Worm (Caenorhabditis elegans) whole organism, L4 larva: ENCODE results near the gene B0250.18.
A peak's percentile ranks its signal among the peaks of the same experiment; 100 is the strongest.

Source experiments
- F10B5.3 ChIP-seq: sonication (generic microtip); optimal IDR thresholded peaks from 2 replicates; lab custom pipeline; 2016; ENCODE audit warnings: mild to moderate bottlenecking, missing genetic modification characterization, missing compliant biosample characterization
- F26F4.8 ChIP-seq: fragments of 200-800 bp; sonication (Bioruptor generic); conservative IDR thresholded peaks from 2 replicates; pipeline ENCODE4 v1.3.6; 2022; ENCODE audit warnings: missing genetic modification characterization, missing compliant biosample characterization
- Y48G9A.11 ChIP-seq: fragments of 200-800 bp; sonication (Bioruptor generic); IDR thresholded peaks from 2 replicates; pipeline ENCODE4 v1.3.6; 2022; ENCODE audit warnings: missing genetic modification reagents, missing genetic modification characterization, missing compliant biosample characterization
- Y5F2A.4 ChIP-seq: fragments of 200-800 bp; sonication (Bioruptor generic); optimal IDR thresholded peaks from 2 replicates; lab custom pipeline; 2018; ENCODE audit warnings: mild to moderate bottlenecking, missing genetic modification characterization, missing compliant biosample characterization
- ceh-20 ChIP-seq: fragments of 200-800 bp; sonication (Bioruptor generic); IDR thresholded peaks from 2 replicates; pipeline ENCODE4 v1.3.6; 2022; ENCODE audit warnings: missing genetic modification reagents, missing genetic modification characterization, missing compliant biosample characterization
- ceh-28 ChIP-seq: fragments of 150-350 bp; optimal IDR thresholded peaks from 2 replicates; lab custom pipeline; 2014; ENCODE audit warnings: missing biosample characterization, missing genetic modification reagents, missing genetic modification characterization
- ceh-82 ChIP-seq: sonication (generic microtip); optimal IDR thresholded peaks from 2 replicates; lab custom pipeline; 2017; ENCODE audit warnings: missing biosample characterization, missing genetic modification characterization
- daf-16 ChIP-seq, 3 experiments: sonication (generic microtip); optimal IDR thresholded peaks; 2 replicates each; lab custom pipeline; 2016 to 2017; ENCODE audit warnings: missing genetic modification characterization in 3 of 3, missing genetic modification reagents in 3 of 3, mild to moderate bottlenecking in 2 of 3, missing compliant biosample characterization in 2 of 3, missing biosample characterization in 1 of 3, moderate library complexity in 1 of 3
- dmd-9 ChIP-seq: fragments of 200-800 bp; sonication (Bioruptor generic); IDR thresholded peaks from 2 replicates; pipeline ENCODE4 v1.3.6; 2022; ENCODE audit warnings: missing genetic modification reagents, missing genetic modification characterization, missing compliant biosample characterization
- dpl-1 ChIP-seq: fragments of 150-350 bp; optimal IDR thresholded peaks from 2 replicates; lab custom pipeline; 2014; ENCODE audit warnings: missing biosample characterization, missing genetic modification reagents, missing genetic modification characterization
- dve-1 ChIP-seq: sonication (generic microtip); optimal IDR thresholded peaks from 2 replicates; lab custom pipeline; 2017; ENCODE audit warnings: antibody characterized with exemption, mild to moderate bottlenecking, missing genetic modification characterization, missing compliant biosample characterization; ENCODE audit not compliant: insufficient read depth
- egl-27 ChIP-seq: sonication (generic microtip); optimal IDR thresholded peaks from 3 replicates; lab custom pipeline; 2017; ENCODE audit warnings: missing biosample characterization, missing genetic modification reagents, missing genetic modification characterization
- hif-1 ChIP-seq, 2 experiments: sonication (generic microtip); optimal IDR thresholded peaks; 2 replicates each; lab custom pipeline; 2016 to 2017; ENCODE audit warnings: missing compliant biosample characterization in 2 of 2, missing genetic modification characterization in 2 of 2, missing genetic modification reagents in 2 of 2, missing genotype in 2 of 2, mild to moderate bottlenecking in 1 of 2
- hlh-11 ChIP-seq: fragments of 200-800 bp; sonication (Bioruptor generic); optimal IDR thresholded peaks from 2 replicates; lab custom pipeline; 2018; ENCODE audit warnings: mild to moderate bottlenecking, missing genetic modification characterization, missing compliant biosample characterization
- hlh-30 ChIP-seq: sonication (generic microtip); optimal IDR thresholded peaks from 2 replicates; lab custom pipeline; 2017; ENCODE audit warnings: antibody characterized with exemption, mild to moderate bottlenecking, missing genetic modification characterization, missing compliant biosample characterization; ENCODE audit not compliant: insufficient read depth
- hmg-1.1 ChIP-seq: fragments of 200-800 bp; sonication (Bioruptor generic); IDR thresholded peaks from 2 replicates; pipeline ENCODE4 v1.3.6; 2022; ENCODE audit warnings: missing genetic modification reagents, missing genetic modification characterization, missing compliant biosample characterization
- lim-7 ChIP-seq: fragments of 200-800 bp; sonication (Bioruptor generic); IDR thresholded peaks from 2 replicates; pipeline ENCODE4 v1.3.6; 2022; ENCODE audit warnings: missing genetic modification characterization, missing compliant biosample characterization
- lin-15B ChIP-seq: fragments of 150-350 bp; sonication (generic microtip); optimal IDR thresholded peaks from 3 replicates; lab custom pipeline; 2014; ENCODE audit warnings: missing biosample characterization, missing genetic modification characterization
- lin-39 ChIP-seq: fragments of 150-350 bp; optimal IDR thresholded peaks from 2 replicates; lab custom pipeline; 2014; ENCODE audit warnings: missing biosample characterization, missing genetic modification reagents, missing genetic modification characterization
- lir-3 ChIP-seq: sonication (generic microtip); optimal IDR thresholded peaks from 2 replicates; lab custom pipeline; 2016; ENCODE audit warnings: mild to moderate bottlenecking, missing genetic modification characterization, missing compliant biosample characterization
- lsy-2 ChIP-seq, 2 experiments: fragments of 150-350 bp in 1 of 2; sonication (generic microtip) in 1 of 2; optimal IDR thresholded peaks; 2 replicates each; lab custom pipeline; 2014 to 2017; ENCODE audit warnings: missing biosample characterization in 2 of 2, missing genetic modification characterization in 2 of 2
- madf-5 ChIP-seq, 2 experiments: fragments of 200-800 bp; sonication (Bioruptor generic); IDR thresholded peaks; 2 replicates each; pipeline ENCODE4 v1.3.6; 2022; ENCODE audit warnings: missing compliant biosample characterization in 2 of 2, missing genetic modification characterization in 2 of 2
- mdl-1 ChIP-seq, 2 experiments: fragments of 150-350 bp in 1 of 2; sonication (generic microtip) in 1 of 2; optimal IDR thresholded peaks; 2 replicates each; lab custom pipeline; 2014 to 2017; ENCODE audit warnings: missing biosample characterization in 2 of 2, missing genetic modification characterization in 2 of 2
- mes-2 ChIP-seq: sonication (generic microtip); optimal IDR thresholded peaks from 2 replicates; lab custom pipeline; 2016; ENCODE audit warnings: missing genotype, mild to moderate bottlenecking, missing genetic modification characterization, missing compliant biosample characterization; ENCODE audit not compliant: poor library complexity, severe bottlenecking
- mxl-2 ChIP-seq: fragments of 200-800 bp; sonication (Bioruptor generic); conservative IDR thresholded peaks from 2 replicates; pipeline ENCODE4 v1.3.6; 2022; ENCODE audit warnings: missing genetic modification reagents, missing genetic modification characterization, missing compliant biosample characterization
- nhr-10 ChIP-seq: fragments of 150-350 bp; optimal IDR thresholded peaks from 2 replicates; lab custom pipeline; 2014; ENCODE audit warnings: missing biosample characterization, missing genetic modification characterization
- nhr-11 ChIP-seq: fragments of 150-350 bp; optimal IDR thresholded peaks from 2 replicates; lab custom pipeline; 2014; ENCODE audit warnings: missing biosample characterization, missing genetic modification characterization
- nhr-111 ChIP-seq: fragments of 200-800 bp; sonication (Bioruptor generic); optimal IDR thresholded peaks from 2 replicates; lab custom pipeline; 2018; ENCODE audit warnings: mild to moderate bottlenecking, missing genetic modification characterization, missing compliant biosample characterization
- nhr-25 ChIP-seq: sonication (generic microtip); optimal IDR thresholded peaks from 2 replicates; lab custom pipeline; 2017; ENCODE audit warnings: missing genetic modification characterization, mild to moderate bottlenecking, missing compliant biosample characterization, antibody characterized with exemption, moderate library complexity, borderline replicate concordance; ENCODE audit not compliant: insufficient read depth
- nhr-28 ChIP-seq: fragments of 150-350 bp; optimal IDR thresholded peaks from 2 replicates; lab custom pipeline; 2014; ENCODE audit warnings: missing biosample characterization, missing genetic modification characterization
- nhr-48 ChIP-seq: sonication (generic microtip); optimal IDR thresholded peaks from 2 replicates; lab custom pipeline; 2016; ENCODE audit warnings: mild to moderate bottlenecking, missing genetic modification characterization, missing compliant biosample characterization
- nhr-76 ChIP-seq: fragments of 150-350 bp; optimal IDR thresholded peaks from 2 replicates; lab custom pipeline; 2014; ENCODE audit warnings: missing biosample characterization, missing genetic modification characterization
- nhr-77 ChIP-seq: fragments of 150-350 bp; optimal IDR thresholded peaks from 2 replicates; lab custom pipeline; 2014; ENCODE audit warnings: missing biosample characterization, missing genetic modification characterization
- php-3 ChIP-seq: fragments of 200-800 bp; sonication (Bioruptor generic); IDR thresholded peaks from 2 replicates; pipeline ENCODE4 v1.3.6; 2022; ENCODE audit warnings: missing genetic modification reagents, missing genetic modification characterization, missing compliant biosample characterization
- pqm-1 ChIP-seq: sonication (generic microtip); optimal IDR thresholded peaks from 2 replicates; lab custom pipeline; 2017; ENCODE audit warnings: missing biosample characterization, missing genetic modification characterization
- saeg-2 ChIP-seq: fragments of 200-800 bp; sonication (Bioruptor generic); IDR thresholded peaks from 2 replicates; pipeline ENCODE4 v1.3.6; 2022; ENCODE audit warnings: missing genetic modification reagents, missing genetic modification characterization, missing compliant biosample characterization
- skn-1 ChIP-seq: fragments of 150-350 bp; optimal IDR thresholded peaks from 2 replicates; lab custom pipeline; 2014; ENCODE audit warnings: missing biosample characterization, missing genetic modification characterization
- snpc-1.2 ChIP-seq: fragments of 200-800 bp; sonication (Bioruptor generic); IDR thresholded peaks from 2 replicates; pipeline ENCODE4 v1.3.6; 2022; ENCODE audit warnings: missing genetic modification reagents, missing genetic modification characterization, missing compliant biosample characterization
- tra-1 ChIP-seq: fragments of 200-800 bp; sonication (Bioruptor generic); IDR thresholded peaks from 2 replicates; pipeline ENCODE4 v1.3.6; 2022; ENCODE audit warnings: missing genetic modification reagents, missing genetic modification characterization, missing compliant biosample characterization
- unc-130 ChIP-seq: sonication (generic microtip); optimal IDR thresholded peaks from 2 replicates; lab custom pipeline; 2016; ENCODE audit warnings: missing genetic modification reagents, missing genetic modification characterization, missing compliant biosample characterization
- unc-39 ChIP-seq: sonication (generic microtip); optimal IDR thresholded peaks from 2 replicates; lab custom pipeline; 2017; ENCODE audit warnings: missing biosample characterization, missing genetic modification characterization
- zfp-2 ChIP-seq: sonication (generic microtip); optimal IDR thresholded peaks from 2 replicates; lab custom pipeline; 2016; ENCODE audit warnings: mild to moderate bottlenecking, missing genetic modification characterization, missing compliant biosample characterization
- zfp-3 ChIP-seq: fragments of 200-800 bp; sonication (Bioruptor generic); conservative IDR thresholded peaks from 2 replicates; pipeline ENCODE4 v1.3.6; 2022; ENCODE audit warnings: missing genetic modification reagents, missing genetic modification characterization, missing compliant biosample characterization
- zip-11 ChIP-seq: fragments of 200-800 bp; sonication (Bioruptor generic); IDR thresholded peaks from 2 replicates; pipeline ENCODE4 v1.3.6; 2022; ENCODE audit warnings: missing genetic modification characterization, missing compliant biosample characterization

B0250.18 gene

ce11 chrV:20423428-20423827, 37.3 kb downstream of the B0250.18 start (continued):
- no peak for TF ChIP-seq dpl-1 (GFP tag; lab: Kevin White, UChicago)
- TF ChIP-seq php-3 (GFP tag; lab: Robert Waterston, UW), result no peak
- TF ChIP-seq ceh-28, result no peak
- TF ChIP-seq tra-1 (GFP tag; lab: Robert Waterston, UW), result no peak
- TF ChIP-seq skn-1, result no peak
- TF ChIP-seq dve-1 (tag; lab: Kevin White, UChicago), result peak; percentile 36
- TF ChIP-seq ceh-82 (tag; lab: Kevin White, UChicago), result no peak
- TF ChIP-seq nhr-10, result no peak
- peak; percentile 52 for TF ChIP-seq hlh-11
- no peak for TF ChIP-seq pqm-1 (tag; lab: Kevin White, UChicago)
- TF ChIP-seq lim-7 (GFP tag; lab: Robert Waterston, UW), result no peak
- TF ChIP-seq hlh-30 (tag; lab: Kevin White, UChicago), result peak; percentile 30
- peak; percentile 53 for TF ChIP-seq nhr-28 (tag; lab: Kevin White, UChicago)
- no peak for TF ChIP-seq saeg-2 (GFP tag; lab: Robert Waterston, UW)
- no peak for TF ChIP-seq nhr-111
- TF ChIP-seq, all 104 proteins: peak for 7

DNA sequence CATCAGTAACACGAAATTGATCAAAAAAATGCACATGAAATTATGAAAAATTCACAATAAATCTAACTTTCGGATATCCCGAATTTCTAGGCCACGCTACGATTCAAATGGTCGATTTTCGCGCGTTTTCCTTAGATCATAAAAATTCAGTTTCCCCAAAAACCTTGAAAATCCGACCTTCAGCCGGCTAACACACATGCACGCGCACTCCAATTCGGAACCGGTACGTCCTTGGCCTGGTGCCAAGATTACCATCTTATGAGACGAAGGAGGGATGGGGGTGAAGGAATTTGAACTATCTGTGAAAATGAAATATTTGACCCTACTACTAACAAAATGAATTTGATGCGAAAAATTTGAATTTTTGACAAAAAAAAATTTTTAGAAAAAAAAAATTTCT, 38.0 kb downstream of the B0250.18 start:
- TF ChIP-seq ceh-20 (GFP tag; lab: Robert Waterston, UW) (no peak), nhr-25 (tag; lab: Kevin White, UChicago) (peak; percentile 89), egl-27 (tag; lab: Kevin White, UChicago) (no peak)

- TF ChIP-seq daf-16 (GFP tag; optimal IDR thresholded peaks at IDR 0.05; lab: Kevin White, UChicago) (no peak), daf-16 (tag; optimal IDR thresholded peaks at IDR 0.05; lab: Kevin White, UChicago) (peak; percentile 16), mdl-1 (tag; optimal IDR thresholded peaks at IDR 0.05; lab: Kevin White, UChicago) (peak in 1 of 2 experiments; percentile 11), tra-1 (GFP tag; lab: Robert Waterston, UW) (no peak), hif-1 (tag; optimal IDR thresholded peaks at IDR 0.05; lab: Kevin White, UChicago) (peak in 1 of 2 experiments; percentile 17), hlh-30 (tag; lab: Kevin White, UChicago) (peak; percentile 94)
These were observed 41.1 kb downstream of the B0250.18 start for ce11 chrV:20419643-20420042.

- TF ChIP-seq snpc-1.2 (GFP tag; lab: Robert Waterston, UW) (no peak), mxl-2 (GFP tag; lab: Robert Waterston, UW) (no peak; the same call in 1 of the 2 replicates), lin-15B (tag; lab: Kevin White, UChicago) (no peak), unc-130 (GFP tag; lab: Kevin White, UChicago) (no peak), zfp-3 (GFP tag; lab: Robert Waterston, UW) (no peak), nhr-76 (tag; lab: Kevin White, UChicago) (no peak), dmd-9 (GFP tag; lab: Robert Waterston, UW) (no peak), zip-11 (GFP tag; lab: Robert Waterston, UW) (no peak), unc-39 (tag; lab: Kevin White, UChicago) (no peak), hmg-1.1 (0 out of 2 replicates have a peak, but pooled peaks have one; percentile 36), lir-3 (no peak), zfp-2 (tag; lab: Kevin White, UChicago) (no peak), hif-1 (tag; optimal IDR thresholded peaks at IDR 0.05; lab: Kevin White, UChicago) (peak in 1 of 2 experiments; percentile 72), mes-2 (tag; lab: Kevin White, UChicago) (peak; percentile 39), nhr-77 (tag; lab: Kevin White, UChicago) (peak; percentile 90), Y5F2A.4 (GFP tag; lab: Kevin White, UChicago) (no peak), ceh-82 (tag; lab: Kevin White, UChicago) (no peak), Y48G9A.11 (no peak), nhr-28 (tag; lab: Kevin White, UChicago) (peak; percentile 84), nhr-48 (tag; lab: Kevin White, UChicago) (peak; percentile 75), nhr-25 (tag; lab: Kevin White, UChicago) (no peak), F26F4.8 (GFP tag; lab: Robert Waterston, UW) (no peak), lim-7 (GFP tag; lab: Robert Waterston, UW) (no peak), nhr-111 (no peak), F10B5.3 (tag; lab: Kevin White, UChicago) (no peak), lin-39 (tag; lab: Kevin White, UChicago) (no peak), madf-5 (GFP tag; IDR thresholded peaks at IDR 0.05; lab: Robert Waterston, UW) (no peak), nhr-11 (tag; lab: Kevin White, UChicago) (peak; percentile 72), lsy-2 (tag; optimal IDR thresholded peaks at IDR 0.05; lab: Kevin White, UChicago) (peak in 1 of 2 experiments; percentile 57)
These were observed 41.9 kb downstream of the B0250.18 start for ce11 chrV:20418768-20419167.
